Fruit fly (Drosophila melanogaster): ENCODE measurements around the gene CG10333.
A peak's percentile ranks its signal among the peaks of the same experiment; 100 is the strongest.

- no peak; the same call in 2 of the 3 replicates for TF ChIP-seq CG6163 (GFP tag; IDR thresholded peaks at IDR 0.05)
- TF ChIP-seq CG11294 (GFP tag; IDR thresholded peaks at IDR 0.05) = no peak
- peak; percentile 5 for TF ChIP-seq OdsH (GFP tag; optimal IDR thresholded peaks at IDR 0.05)
- peak; percentile 2 for TF ChIP-seq acj6 (GFP tag; optimal IDR thresholded peaks at IDR 0.05)
- TF ChIP-seq vri (GFP tag; optimal IDR thresholded peaks at IDR 0.05) = peak; percentile 55
- TF ChIP-seq pdm3 (GFP tag; optimal IDR thresholded peaks at IDR 0.05) = peak; percentile 44
- TF ChIP-seq Met (GFP tag; optimal IDR thresholded peaks at IDR 0.05) = no peak
- TF ChIP-seq Eip75B (GFP tag; optimal IDR thresholded peaks at IDR 0.05) = no peak
- peak; percentile 4 for TF ChIP-seq CG6276 (GFP tag; optimal IDR thresholded peaks at IDR 0.05)
- peak; percentile 68 for TF ChIP-seq Eip78C (GFP tag)
- TF ChIP-seq Lpt (GFP tag; optimal IDR thresholded peaks at IDR 0.05) = no peak
- no peak for TF ChIP-seq dac (GFP tag; optimal IDR thresholded peaks at IDR 0.05)
- peak; percentile 20 for TF ChIP-seq CG7368 (GFP tag; optimal IDR thresholded peaks at IDR 0.05)
These were observed 39.1 kb upstream of the CG10333 start for dm6 chr2L:18567563-18567962.
